Worm (Caenorhabditis elegans): ENCODE data around the gene F01F1.15.

Gene F01F1.15

ce11 chrIII:5869429-5869828 lies at the start of gene F01F1.15:
F01F1.15 (minus strand) TSS chrIII:5869529.
- TF ChIP-seq hnd-1 (tag; optimal IDR thresholded peaks at IDR 0.05) (no peak), F13C5.2 (tag; optimal IDR thresholded peaks at IDR 0.05) (no peak), sea-1 (GFP tag; conservative IDR thresholded peaks at IDR 0.05) (no peak), ceh-36 (tag; optimal IDR thresholded peaks at IDR 0.05) (no peak), pes-1 (GFP tag; IDR thresholded peaks at IDR 0.05) (no peak), scrt-1 (GFP tag; IDR thresholded peaks at IDR 0.05) (no peak), tbx-11 (GFP tag; IDR thresholded peaks at IDR 0.05) (no peak), flt-1 (GFP tag; IDR thresholded peaks at IDR 0.05) (no peak)

- TF ChIP-seq ama-1 (optimal IDR thresholded peaks at IDR 0.05) (no peak), sea-1 (GFP tag; conservative IDR thresholded peaks at IDR 0.05) (no peak)
These were observed 48.1 kb upstream of the F01F1.15 start for ce11 chrIII:5917365-5917958.

- TF ChIP-seq ama-1 (optimal IDR thresholded peaks at IDR 0.05) (no peak), hmbx-1 (tag; optimal IDR thresholded peaks at IDR 0.05) (no peak), tbx-37 (GFP tag; conservative IDR thresholded peaks at IDR 0.05) (no peak), scrt-1 (GFP tag; IDR thresholded peaks at IDR 0.05) (no peak), tra-4 (tag; optimal IDR thresholded peaks at IDR 0.05) (no peak), tbx-11 (GFP tag; IDR thresholded peaks at IDR 0.05) (no peak), pes-1 (GFP tag; IDR thresholded peaks at IDR 0.05) (no peak), ceh-36 (tag; optimal IDR thresholded peaks at IDR 0.05) (no peak)
These were observed 46.6 kb upstream of the F01F1.15 start for ce11 chrIII:5915926-5916325.

ce11 chrIII:5914717-5915116 lies 45.4 kb upstream of the F01F1.15 start:
- TF ChIP-seq aly-1 (tag; optimal IDR thresholded peaks at IDR 0.05), result peak; percentile 23
- TF ChIP-seq hmg-4 (GFP tag; optimal IDR thresholded peaks at IDR 0.05), result no peak

ce11 chrIII:5908408-5908807 lies 39.1 kb upstream of the F01F1.15 start, which contains the start of gene C28H8.3:
C28H8.3 (plus strand) TSS chrIII:5908700.
- TF ChIP-seq ama-1 (optimal IDR thresholded peaks at IDR 0.05), result no peak

ce11 chrIII:5906749-5907148 lies 37.4 kb upstream of the F01F1.15 start, which contains the start of gene erd-2.2:
erd-2.2 (plus strand) TSS chrIII:5907049.
- TF ChIP-seq hmg-4 (GFP tag; optimal IDR thresholded peaks at IDR 0.05) (no peak), tbx-37 (GFP tag; conservative IDR thresholded peaks at IDR 0.05) (no peak), hnd-1 (tag; optimal IDR thresholded peaks at IDR 0.05) (no peak), sea-1 (GFP tag; conservative IDR thresholded peaks at IDR 0.05) (no peak), tbx-11 (GFP tag; IDR thresholded peaks at IDR 0.05) (no peak), pes-1 (GFP tag; IDR thresholded peaks at IDR 0.05) (no peak), scrt-1 (GFP tag; IDR thresholded peaks at IDR 0.05) (no peak), flt-1 (GFP tag; IDR thresholded peaks at IDR 0.05) (no peak), B0310.2 (tag; optimal IDR thresholded peaks at IDR 0.05) (no peak), aly-1 (tag; optimal IDR thresholded peaks at IDR 0.05) (no peak), tra-4 (tag; optimal IDR thresholded peaks at IDR 0.05) (no peak), F13C5.2 (tag; optimal IDR thresholded peaks at IDR 0.05) (no peak)

- peak; percentile 23 for TF ChIP-seq F13C5.2 (tag; optimal IDR thresholded peaks at IDR 0.05)
- TF ChIP-seq ceh-13 (GFP tag; optimal IDR thresholded peaks at IDR 0.05), result no peak
These were observed 36.7 kb upstream of the F01F1.15 start, which contains the start of gene dpff-1 for ce11 chrIII:5906059-5906458. dpff-1 (minus strand) TSS chrIII:5906346.

ce11 chrIII:5902558-5902957 lies 33.2 kb upstream of the F01F1.15 start:
- TF ChIP-seq tra-4 (tag; optimal IDR thresholded peaks at IDR 0.05) (no peak), tbx-11 (GFP tag; IDR thresholded peaks at IDR 0.05) (no peak), sea-1 (GFP tag; conservative IDR thresholded peaks at IDR 0.05) (no peak), ceh-36 (tag; optimal IDR thresholded peaks at IDR 0.05) (no peak), pes-1 (GFP tag; IDR thresholded peaks at IDR 0.05) (no peak), F13C5.2 (tag; optimal IDR thresholded peaks at IDR 0.05) (no peak), ama-1 (optimal IDR thresholded peaks at IDR 0.05) (no peak), aly-1 (tag; optimal IDR thresholded peaks at IDR 0.05) (no peak), scrt-1 (GFP tag; IDR thresholded peaks at IDR 0.05) (no peak), ets-7 (tag; optimal IDR thresholded peaks at IDR 0.05) (no peak), hmg-4 (GFP tag; optimal IDR thresholded peaks at IDR 0.05) (no peak), ceh-13 (GFP tag; optimal IDR thresholded peaks at IDR 0.05) (no peak), flt-1 (GFP tag; IDR thresholded peaks at IDR 0.05) (no peak), hmbx-1 (tag; optimal IDR thresholded peaks at IDR 0.05) (no peak), B0310.2 (tag; optimal IDR thresholded peaks at IDR 0.05) (no peak)

- TF ChIP-seq B0310.2 (tag; optimal IDR thresholded peaks at IDR 0.05), result no peak
- no peak for TF ChIP-seq F13C5.2 (tag; optimal IDR thresholded peaks at IDR 0.05)
- TF ChIP-seq tra-4 (tag; optimal IDR thresholded peaks at IDR 0.05), result no peak
- TF ChIP-seq flt-1 (GFP tag; IDR thresholded peaks at IDR 0.05), result no peak; the same call in 1 of the 2 replicates
- no peak for TF ChIP-seq pes-1 (GFP tag; IDR thresholded peaks at IDR 0.05)
- no peak for TF ChIP-seq ceh-36 (tag; optimal IDR thresholded peaks at IDR 0.05)
- TF ChIP-seq ets-7 (tag; optimal IDR thresholded peaks at IDR 0.05), result no peak
- TF ChIP-seq hnd-1 (tag; optimal IDR thresholded peaks at IDR 0.05), result no peak
- TF ChIP-seq sea-1 (GFP tag; conservative IDR thresholded peaks at IDR 0.05), result no peak
- TF ChIP-seq tbx-11 (GFP tag; IDR thresholded peaks at IDR 0.05), result no peak
- TF ChIP-seq hmg-4 (GFP tag; optimal IDR thresholded peaks at IDR 0.05), result no peak
- no peak for TF ChIP-seq hmbx-1 (tag; optimal IDR thresholded peaks at IDR 0.05)
- no peak for TF ChIP-seq aly-1 (tag; optimal IDR thresholded peaks at IDR 0.05)
- no peak for TF ChIP-seq scrt-1 (GFP tag; IDR thresholded peaks at IDR 0.05)
- TF ChIP-seq ceh-13 (GFP tag; optimal IDR thresholded peaks at IDR 0.05), result no peak
- TF ChIP-seq tbx-37 (GFP tag; conservative IDR thresholded peaks at IDR 0.05), result no peak
- no peak for TF ChIP-seq ama-1 (optimal IDR thresholded peaks at IDR 0.05)
These were observed 31.4 kb upstream of the F01F1.15 start for ce11 chrIII:5900709-5901108.
